Fruit fly (Drosophila melanogaster) whole organism, embryonic: ENCODE results near the gene Bili.

ENCODE experiments used
- Antp ChIP-seq: fragments of 200-800 bp; sonication (Bioruptor generic); optimal IDR thresholded peaks from 3 replicates; lab custom pipeline; 2016; ENCODE audit warnings: missing biosample characterization, missing genetic modification characterization
- CG10147 ChIP-seq: fragments of 200-800 bp; sonication (Bioruptor generic); optimal IDR thresholded peaks from 2 replicates; lab custom pipeline; 2019; ENCODE audit warnings: missing biosample characterization, mild to moderate bottlenecking, missing genetic modification characterization, moderate library complexity
- CG10209 ChIP-seq: fragments of 200-800 bp; sonication (Bioruptor generic); optimal IDR thresholded peaks from 3 replicates; lab custom pipeline; 2017; ENCODE audit warnings: missing biosample characterization, mild to moderate bottlenecking, missing genetic modification characterization, missing genetic modification reagents
- CG10366 ChIP-seq: fragments of 200-800 bp; sonication (Bioruptor generic); IDR thresholded peaks from 2 replicates; pipeline ENCODE4 v1.3.6; 2022; ENCODE audit warnings: missing biosample characterization, missing genetic modification characterization
- CG11695 ChIP-seq: fragments of 200-800 bp; sonication (Bioruptor generic); IDR thresholded peaks from 3 replicates; pipeline ENCODE4 v1.3.6; 2022; ENCODE audit warnings: missing biosample characterization, missing genetic modification characterization
- CG11696 ChIP-seq: fragments of 200-800 bp; sonication (Bioruptor generic); IDR thresholded peaks from 2 replicates; pipeline ENCODE4 v1.3.6; 2022; ENCODE audit warnings: missing biosample characterization, missing genetic modification characterization
- CG12219 ChIP-seq: fragments of 200-800 bp; sonication (Bioruptor generic); optimal IDR thresholded peaks from 3 replicates; lab custom pipeline; 2018; ENCODE audit warnings: missing biosample characterization, mild to moderate bottlenecking, missing genetic modification characterization
- CG12391 ChIP-seq: fragments of 200-800 bp; sonication (Bioruptor generic); optimal IDR thresholded peaks from 3 replicates; lab custom pipeline; 2018; ENCODE audit warnings: missing biosample characterization, mild to moderate bottlenecking, missing genetic modification characterization, moderate library complexity
- CG12769 ChIP-seq: fragments of 200-800 bp; sonication (Bioruptor generic); optimal IDR thresholded peaks from 2 replicates; lab custom pipeline; 2019; ENCODE audit warnings: missing biosample characterization, mild to moderate bottlenecking, missing genetic modification characterization, moderate library complexity
- CG13775 ChIP-seq: fragments of 200-800 bp; sonication (Bioruptor generic); optimal IDR thresholded peaks from 3 replicates; lab custom pipeline; 2017; ENCODE audit warnings: missing biosample characterization, mild to moderate bottlenecking, missing genetic modification characterization
- CG1529 ChIP-seq: fragments of 200-800 bp; sonication (Bioruptor generic); optimal IDR thresholded peaks from 3 replicates; lab custom pipeline; 2018; ENCODE audit warnings: missing biosample characterization, missing genetic modification characterization
- CG16813 ChIP-seq: fragments of 200-800 bp; sonication (Bioruptor generic); IDR thresholded peaks from 3 replicates; pipeline ENCODE4 v1.3.6; 2022; ENCODE audit warnings: missing biosample characterization, missing genetic modification characterization; ENCODE audit not compliant: partially characterized antibody
- CG17328 ChIP-seq: fragments of 200-800 bp; sonication (Bioruptor generic); IDR thresholded peaks from 2 replicates; pipeline ENCODE4 v1.3.6; 2022; ENCODE audit warnings: missing biosample characterization, missing genetic modification characterization
- CG18599 ChIP-seq: fragments of 200-800 bp; sonication (Bioruptor generic); optimal IDR thresholded peaks from 3 replicates; lab custom pipeline; 2017; ENCODE audit warnings: missing biosample characterization, missing genetic modification characterization, mild to moderate bottlenecking, moderate library complexity, missing genetic modification reagents
- CG18764 ChIP-seq: fragments of 200-800 bp; sonication (Bioruptor generic); optimal IDR thresholded peaks from 3 replicates; lab custom pipeline; 2016; ENCODE audit warnings: missing biosample characterization, missing genetic modification characterization
- CG2889 ChIP-seq: fragments of 200-800 bp; sonication (Bioruptor generic); IDR thresholded peaks from 3 replicates; pipeline ENCODE4 v1.3.6; 2022; ENCODE audit warnings: missing biosample characterization, missing genetic modification characterization
- CG32772 ChIP-seq: fragments of 200-800 bp; sonication (Bioruptor generic); IDR thresholded peaks from 2 replicates; pipeline ENCODE4 v1.3.6; 2022; ENCODE audit warnings: missing biosample characterization, missing genetic modification characterization
- CG3281 ChIP-seq: fragments of 200-800 bp; sonication (Bioruptor generic); optimal IDR thresholded peaks from 3 replicates; lab custom pipeline; 2017; ENCODE audit warnings: missing biosample characterization, mild to moderate bottlenecking, missing genetic modification characterization
- CG3407 ChIP-seq: fragments of 200-800 bp; sonication (Bioruptor generic); optimal IDR thresholded peaks from 2 replicates; lab custom pipeline; 2018; ENCODE audit warnings: missing biosample characterization, mild to moderate bottlenecking, missing genetic modification characterization
- CG34224 ChIP-seq: fragments of 200-800 bp; sonication (Bioruptor generic); IDR thresholded peaks from 3 replicates; pipeline ENCODE4 v1.3.6; 2022; ENCODE audit warnings: missing biosample characterization, missing genetic modification characterization; ENCODE audit not compliant: partially characterized antibody
- CG5180 ChIP-seq: fragments of 200-800 bp; sonication (Bioruptor generic); optimal IDR thresholded peaks from 3 replicates; lab custom pipeline; 2017; ENCODE audit warnings: missing biosample characterization, missing genetic modification characterization, mild to moderate bottlenecking, moderate library complexity, missing genetic modification reagents
- CG6854 ChIP-seq: fragments of 200-800 bp; sonication (Bioruptor generic); optimal IDR thresholded peaks from 3 replicates; lab custom pipeline; 2017; ENCODE audit warnings: missing biosample characterization, mild to moderate bottlenecking, missing genetic modification characterization
- CG7556 ChIP-seq: fragments of 200-800 bp; sonication (Bioruptor generic); optimal IDR thresholded peaks from 2 replicates; lab custom pipeline; 2017; ENCODE audit warnings: missing biosample characterization, mild to moderate bottlenecking, missing genetic modification characterization
- CG8089 ChIP-seq: fragments of 200-800 bp; sonication (Bioruptor generic); optimal IDR thresholded peaks from 3 replicates; lab custom pipeline; 2016; ENCODE audit warnings: missing biosample characterization, missing genetic modification characterization
- Dad ChIP-seq: fragments of 200-800 bp; sonication (Bioruptor generic); optimal IDR thresholded peaks from 3 replicates; lab custom pipeline; 2016; ENCODE audit warnings: missing biosample characterization, missing genetic modification characterization
- Dbx ChIP-seq: fragments of 200-800 bp; sonication (Bioruptor generic); IDR thresholded peaks from 3 replicates; pipeline ENCODE4 v1.3.6; 2022; ENCODE audit warnings: missing biosample characterization, missing genetic modification characterization
- H15 ChIP-seq: fragments of 200-800 bp; sonication (Bioruptor generic); IDR thresholded peaks from 3 replicates; pipeline ENCODE4 v1.3.6; 2022; ENCODE audit warnings: missing biosample characterization, missing genetic modification characterization
- HmgD ChIP-seq: fragments of 200-800 bp; sonication (Bioruptor generic); optimal IDR thresholded peaks from 3 replicates; lab custom pipeline; 2016; ENCODE audit warnings: missing biosample characterization, missing genetic modification characterization
- Hr51 ChIP-seq, 2 experiments: fragments of 200-800 bp; sonication (Bioruptor generic); optimal IDR thresholded peaks; 2 replicates in 1 of 2; 3 replicates in 1 of 2; lab custom pipeline; 2016 to 2018; ENCODE audit warnings: missing biosample characterization in 2 of 2, missing genetic modification characterization in 2 of 2, mild to moderate bottlenecking in 1 of 2, moderate library complexity in 1 of 2
- Mes4 ChIP-seq: fragments of 200-800 bp; sonication (Bioruptor generic); optimal IDR thresholded peaks from 2 replicates; lab custom pipeline; 2016; ENCODE audit warnings: missing biosample characterization, missing genetic modification characterization
- Oli ChIP-seq: fragments of 200-800 bp; sonication (Bioruptor generic); optimal IDR thresholded peaks from 2 replicates; lab custom pipeline; 2018; ENCODE audit warnings: missing biosample characterization, mild to moderate bottlenecking, missing genetic modification characterization, moderate library complexity
- Sin3A ChIP-seq: fragments of >200 bp; optimal IDR thresholded peaks from 2 replicates; lab custom pipeline; 2018
- ap ChIP-seq: fragments of 200-800 bp; sonication (Bioruptor generic); IDR thresholded peaks from 2 replicates; pipeline ENCODE4 v1.3.6; 2022; ENCODE audit warnings: missing biosample characterization, missing genetic modification characterization
- bcd ChIP-seq: fragments of 200-800 bp; sonication (Bioruptor generic); optimal IDR thresholded peaks from 2 replicates; lab custom pipeline; 2017; ENCODE audit warnings: missing biosample characterization, mild to moderate bottlenecking, missing genetic modification characterization
- caup ChIP-seq: fragments of 200-800 bp; sonication (Bioruptor generic); optimal IDR thresholded peaks from 3 replicates; lab custom pipeline; 2017; ENCODE audit warnings: missing biosample characterization, mild to moderate bottlenecking, missing genetic modification characterization, moderate library complexity; ENCODE audit not compliant: severe bottlenecking
- dan ChIP-seq: fragments of 200-800 bp; sonication (Bioruptor generic); IDR thresholded peaks from 2 replicates; pipeline ENCODE4 v1.3.6; 2022; ENCODE audit warnings: missing biosample characterization, missing genetic modification characterization
- dati ChIP-seq: fragments of 200-800 bp; sonication (Bioruptor generic); IDR thresholded peaks from 2 replicates; pipeline ENCODE4 v1.3.6; 2022; ENCODE audit warnings: missing biosample characterization, missing genetic modification characterization
- fd102C ChIP-seq: fragments of 200-800 bp; sonication (Bioruptor generic); optimal IDR thresholded peaks from 2 replicates; lab custom pipeline; 2018; ENCODE audit warnings: missing biosample characterization, mild to moderate bottlenecking, missing genetic modification characterization, moderate library complexity
- gce ChIP-seq: fragments of 200-800 bp; sonication (Bioruptor generic); IDR thresholded peaks from 3 replicates; pipeline ENCODE4 v1.3.6; 2022; ENCODE audit warnings: missing biosample characterization, missing genetic modification characterization
- gfzf ChIP-seq: fragments of 200-800 bp; sonication (Bioruptor generic); optimal IDR thresholded peaks from 2 replicates; lab custom pipeline; 2016; ENCODE audit warnings: missing biosample characterization, mild to moderate bottlenecking, missing genetic modification characterization, moderate library complexity
- hb ChIP-seq: fragments of 200-800 bp; sonication (Bioruptor generic); IDR thresholded peaks from 3 replicates; pipeline ENCODE4 v1.3.6; 2022; ENCODE audit warnings: missing biosample characterization, missing genetic modification characterization; ENCODE audit not compliant: partially characterized antibody
- lilli ChIP-seq: fragments of 200-800 bp; sonication (Bioruptor generic); optimal IDR thresholded peaks from 3 replicates; lab custom pipeline; 2016; ENCODE audit warnings: missing biosample characterization, missing genetic modification characterization
- lola ChIP-seq, 3 experiments: fragments of >200 bp in 2 of 3; fragments of 200-800 bp in 1 of 3; sonication (Bioruptor generic) in 1 of 3; optimal IDR thresholded peaks; 2 replicates each; lab custom pipeline; 2017 to 2019; ENCODE audit warnings: missing biosample characterization in 3 of 3, missing genetic modification characterization in 3 of 3, mild to moderate bottlenecking in 1 of 3, moderate library complexity in 1 of 3
- luna ChIP-seq: fragments of 200-800 bp; sonication (Bioruptor generic); optimal IDR thresholded peaks from 2 replicates; lab custom pipeline; 2016; ENCODE audit warnings: missing biosample characterization, missing genetic modification characterization
- org-1 ChIP-seq: fragments of 200-800 bp; sonication (Bioruptor generic); optimal IDR thresholded peaks from 2 replicates; lab custom pipeline; 2017; ENCODE audit warnings: missing biosample characterization, missing genetic modification characterization
- pita ChIP-seq: fragments of 200-800 bp; sonication (Bioruptor generic); optimal IDR thresholded peaks from 2 replicates; lab custom pipeline; 2017; ENCODE audit warnings: missing biosample characterization, mild to moderate bottlenecking, missing genetic modification characterization
- psq ChIP-seq: fragments of 200-800 bp; sonication (Bioruptor generic); optimal IDR thresholded peaks from 2 replicates; lab custom pipeline; 2017; ENCODE audit warnings: missing biosample characterization, missing genetic modification characterization
- pum ChIP-seq: fragments of 200-800 bp; sonication (Bioruptor generic); optimal IDR thresholded peaks from 2 replicates; lab custom pipeline; 2016; ENCODE audit warnings: missing biosample characterization, missing genetic modification characterization
- slbo ChIP-seq: fragments of 200-800 bp; sonication (Bioruptor generic); IDR thresholded peaks from 2 replicates; pipeline ENCODE4 v1.3.6; 2022; ENCODE audit warnings: missing biosample characterization, missing genetic modification characterization
- sob ChIP-seq: fragments of 200-800 bp; sonication (Bioruptor generic); IDR thresholded peaks from 2 replicates; pipeline ENCODE4 v1.3.6; 2022; ENCODE audit warnings: missing biosample characterization, missing genetic modification characterization
- zen ChIP-seq: fragments of 200-800 bp; sonication (Bioruptor generic); optimal IDR thresholded peaks from 3 replicates; lab custom pipeline; 2018; ENCODE audit warnings: missing biosample characterization, mild to moderate bottlenecking, missing genetic modification characterization, moderate library complexity

Bili gene

dm6 chr3R:25152342-25152741 is 21.2 kb downstream of the Bili start (continued):
- TF ChIP-seq CG32772 (GFP tag; lab: Robert Waterston, UW) = no peak
- no peak for TF ChIP-seq dan (GFP tag; lab: Robert Waterston, UW)
- no peak for TF ChIP-seq pum (GFP tag; lab: Kevin White, UChicago)
- TF ChIP-seq Sin3A (lab: Kevin White, UChicago) = no peak
- TF ChIP-seq Oli (tag; lab: Kevin White, UChicago) = peak; percentile 5
- TF ChIP-seq slbo (GFP tag; lab: Robert Waterston, UW) = 0 out of 2 replicates have a peak, but pooled peaks have one; percentile 15
- no peak for TF ChIP-seq CG10366 (GFP tag; lab: Robert Waterston, UW)
- TF ChIP-seq bcd (GFP tag; lab: Kevin White, UChicago) = no peak
- TF ChIP-seq caup (GFP tag; lab: Kevin White, UChicago) = no peak
- no peak for TF ChIP-seq H15 (GFP tag; lab: Robert Waterston, UW)
- TF ChIP-seq CG8089 (GFP tag; lab: Kevin White, UChicago) = no peak
- TF ChIP-seq Mes4 = no peak
- TF ChIP-seq CG10147 = peak; percentile 48
- no peak for TF ChIP-seq dati (GFP tag; lab: Robert Waterston, UW)
- TF ChIP-seq Dbx (GFP tag; lab: Robert Waterston, UW) = no peak
- TF ChIP-seq CG12769 (tag; lab: Kevin White, UChicago) = no peak
- TF ChIP-seq CG18599 = peak; percentile 79
- TF ChIP-seq CG10209 (GFP tag; lab: Kevin White, UChicago) = peak; percentile 13
- TF ChIP-seq gce (GFP tag; lab: Robert Waterston, UW) = no peak
- TF ChIP-seq CG34224 (GFP tag; lab: Robert Waterston, UW) = no peak
- peak; percentile 16; the same call in 1 of the 2 replicates for TF ChIP-seq CG11696 (GFP tag; lab: Robert Waterston, UW)
- TF ChIP-seq lilli = no peak
- no peak for TF ChIP-seq CG3407 (GFP tag; lab: Kevin White, UChicago)
- TF ChIP-seq CG13775 = no peak
- TF ChIP-seq Hr51 (GFP tag; optimal IDR thresholded peaks at IDR 0.05; lab: Kevin White, UChicago) = peak in 1 of 2 experiments; percentile 48
- TF ChIP-seq CG18764 (GFP tag; lab: Kevin White, UChicago) = no peak
- TF ChIP-seq CG1529 = no peak
- no peak for TF ChIP-seq CG11695 (GFP tag; lab: Robert Waterston, UW)
- no peak for TF ChIP-seq Dad (GFP tag; lab: Kevin White, UChicago)
- peak; percentile 10 for TF ChIP-seq org-1
- no peak for TF ChIP-seq CG2889 (GFP tag; lab: Robert Waterston, UW)
- TF ChIP-seq Antp (GFP tag; lab: Kevin White, UChicago) = no peak
- TF ChIP-seq CG16813 (GFP tag; lab: Robert Waterston, UW) = no peak
- TF ChIP-seq fd102C (GFP tag; lab: Kevin White, UChicago) = no peak
- no peak for TF ChIP-seq sob (GFP tag; lab: Robert Waterston, UW)
- no peak for TF ChIP-seq psq
- no peak for TF ChIP-seq pita (GFP tag; lab: Kevin White, UChicago)
- no peak for TF ChIP-seq luna (GFP tag; lab: Kevin White, UChicago)
- TF ChIP-seq ap (GFP tag; lab: Robert Waterston, UW) = no peak
- TF ChIP-seq hb = no peak
- TF ChIP-seq lola (GFP tag; optimal IDR thresholded peaks at IDR 0.05; lab: Kevin White, UChicago) = no peak
- no peak for TF ChIP-seq HmgD (GFP tag; lab: Kevin White, UChicago)
- TF ChIP-seq CG7556 = peak; percentile 58
- peak; percentile 7 for TF ChIP-seq CG12219 (GFP tag; lab: Kevin White, UChicago)
- TF ChIP-seq zen (tag; lab: Kevin White, UChicago) = no peak
- no peak for TF ChIP-seq gfzf (GFP tag; lab: Kevin White, UChicago)
- TF ChIP-seq CG12391 (tag; lab: Kevin White, UChicago) = peak; percentile 5
- no peak for TF ChIP-seq CG17328 (GFP tag; lab: Robert Waterston, UW)
- TF ChIP-seq CG3281 = peak; percentile 45
- TF ChIP-seq CG6854 (GFP tag; lab: Kevin White, UChicago) = peak; percentile 20
- TF ChIP-seq CG5180 (GFP tag; lab: Kevin White, UChicago) = no peak
